Worm (Caenorhabditis elegans): Measurements from ENCODE around the gene pfd-4.

Gene pfd-4

DNA sequence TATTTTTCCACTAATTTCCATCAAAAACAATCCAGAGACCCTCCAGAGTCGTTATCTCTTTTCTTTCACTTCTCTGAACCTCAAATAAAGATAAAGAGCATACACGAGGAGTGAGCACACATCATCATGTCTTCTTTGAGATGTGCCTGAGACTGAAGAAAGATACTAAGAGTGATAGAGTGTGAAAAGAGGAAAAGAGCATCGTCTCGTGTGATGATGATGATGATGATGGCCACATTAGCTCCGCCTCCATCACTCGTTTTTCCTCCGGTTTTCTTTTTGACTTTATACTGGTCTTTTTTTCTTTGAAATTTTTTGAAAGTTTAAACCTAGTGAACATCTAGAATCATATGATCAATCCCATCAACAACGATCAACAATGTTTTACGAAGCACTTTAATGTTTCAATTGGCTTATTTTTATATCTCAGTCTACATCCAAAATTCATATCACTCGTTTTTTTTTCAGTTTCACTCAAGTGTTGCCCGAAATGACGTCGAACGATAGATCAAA is 39.0 kb downstream of the pfd-4 start, which contains the start of gene T01G1.2:
Gene T01G1.2 (plus strand): TSS at position 463 of the 513 bp plus-strand sequence.
- no peak for TF ChIP-seq scrt-1 (GFP tag; IDR thresholded peaks at IDR 0.05)
- TF ChIP-seq ceh-13 (GFP tag; optimal IDR thresholded peaks at IDR 0.05): no peak
- no peak for TF ChIP-seq flt-1 (GFP tag; IDR thresholded peaks at IDR 0.05)
- TF ChIP-seq ets-7 (tag; optimal IDR thresholded peaks at IDR 0.05): no peak
- TF ChIP-seq ceh-36 (tag; optimal IDR thresholded peaks at IDR 0.05): no peak
- no peak for TF ChIP-seq tbx-11 (GFP tag; IDR thresholded peaks at IDR 0.05)
- TF ChIP-seq F13C5.2 (tag; optimal IDR thresholded peaks at IDR 0.05): no peak
- no peak for TF ChIP-seq B0310.2 (tag; optimal IDR thresholded peaks at IDR 0.05)
- no peak for TF ChIP-seq hmg-4 (GFP tag; optimal IDR thresholded peaks at IDR 0.05)
- no peak for TF ChIP-seq ama-1 (optimal IDR thresholded peaks at IDR 0.05)

DNA sequence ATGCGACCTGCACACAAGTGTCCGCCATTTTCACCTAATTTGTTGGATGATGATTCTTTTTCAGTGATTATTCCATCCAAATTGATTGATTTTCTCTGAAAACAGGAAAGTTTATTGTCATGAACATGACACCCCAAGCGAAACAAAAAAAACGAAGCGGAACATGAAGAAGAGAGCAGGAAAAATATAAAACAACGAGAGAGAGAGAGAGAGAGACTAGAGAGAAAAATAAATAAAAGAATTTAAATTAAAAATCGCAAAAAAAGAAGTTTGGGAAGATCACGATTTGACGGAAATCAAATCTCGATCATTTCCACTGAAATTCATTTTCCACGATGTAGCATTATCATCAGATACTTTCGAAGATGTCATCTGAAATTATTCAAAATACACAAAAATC is 44.8 kb downstream of the pfd-4 start, which contains the start of gene klp-12:
Gene klp-12 (minus strand): TSS at position 101 of the 400 bp plus-strand sequence.
- TF ChIP-seq F13C5.2 (tag; optimal IDR thresholded peaks at IDR 0.05): no peak

DNA sequence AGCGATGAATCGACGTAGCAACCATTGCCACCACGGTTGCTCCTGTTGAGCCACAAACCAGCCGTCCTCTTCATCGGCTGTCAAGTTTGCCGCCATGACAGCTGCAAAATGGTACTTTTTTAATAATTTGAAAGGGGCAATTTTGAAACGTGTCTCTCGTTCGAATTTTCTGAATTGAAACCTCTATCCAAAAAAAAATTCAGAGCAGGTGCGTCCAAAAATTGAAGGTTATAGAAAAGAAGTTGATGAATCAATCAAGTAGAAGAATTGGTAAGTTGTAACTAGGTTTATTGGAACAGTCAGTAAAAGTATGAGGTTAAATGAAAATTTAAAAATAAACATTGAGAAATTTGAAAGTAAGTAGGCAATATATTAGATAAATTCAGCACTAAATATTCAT is 46.4 kb downstream of the pfd-4 start, which contains the start of gene T01G1.4:
Gene T01G1.4 (minus strand): TSS at position 101 of the 400 bp plus-strand sequence.
- TF ChIP-seq tbx-37 (GFP tag; conservative IDR thresholded peaks at IDR 0.05) (no peak), B0310.2 (tag; optimal IDR thresholded peaks at IDR 0.05) (no peak), aly-1 (tag; optimal IDR thresholded peaks at IDR 0.05) (no peak), ama-1 (optimal IDR thresholded peaks at IDR 0.05) (no peak), hnd-1 (tag; optimal IDR thresholded peaks at IDR 0.05) (no peak), pes-1 (GFP tag; IDR thresholded peaks at IDR 0.05) (no peak), flt-1 (GFP tag; IDR thresholded peaks at IDR 0.05) (no peak), hmg-4 (GFP tag; optimal IDR thresholded peaks at IDR 0.05) (no peak), F13C5.2 (tag; optimal IDR thresholded peaks at IDR 0.05) (no peak), tra-4 (tag; optimal IDR thresholded peaks at IDR 0.05) (no peak), ceh-36 (tag; optimal IDR thresholded peaks at IDR 0.05) (no peak), tbx-11 (GFP tag; IDR thresholded peaks at IDR 0.05) (no peak), scrt-1 (GFP tag; IDR thresholded peaks at IDR 0.05) (no peak), sea-1 (GFP tag; conservative IDR thresholded peaks at IDR 0.05) (no peak), ets-7 (tag; optimal IDR thresholded peaks at IDR 0.05) (no peak), ceh-13 (GFP tag; optimal IDR thresholded peaks at IDR 0.05) (no peak), hmbx-1 (tag; optimal IDR thresholded peaks at IDR 0.05) (no peak)

DNA sequence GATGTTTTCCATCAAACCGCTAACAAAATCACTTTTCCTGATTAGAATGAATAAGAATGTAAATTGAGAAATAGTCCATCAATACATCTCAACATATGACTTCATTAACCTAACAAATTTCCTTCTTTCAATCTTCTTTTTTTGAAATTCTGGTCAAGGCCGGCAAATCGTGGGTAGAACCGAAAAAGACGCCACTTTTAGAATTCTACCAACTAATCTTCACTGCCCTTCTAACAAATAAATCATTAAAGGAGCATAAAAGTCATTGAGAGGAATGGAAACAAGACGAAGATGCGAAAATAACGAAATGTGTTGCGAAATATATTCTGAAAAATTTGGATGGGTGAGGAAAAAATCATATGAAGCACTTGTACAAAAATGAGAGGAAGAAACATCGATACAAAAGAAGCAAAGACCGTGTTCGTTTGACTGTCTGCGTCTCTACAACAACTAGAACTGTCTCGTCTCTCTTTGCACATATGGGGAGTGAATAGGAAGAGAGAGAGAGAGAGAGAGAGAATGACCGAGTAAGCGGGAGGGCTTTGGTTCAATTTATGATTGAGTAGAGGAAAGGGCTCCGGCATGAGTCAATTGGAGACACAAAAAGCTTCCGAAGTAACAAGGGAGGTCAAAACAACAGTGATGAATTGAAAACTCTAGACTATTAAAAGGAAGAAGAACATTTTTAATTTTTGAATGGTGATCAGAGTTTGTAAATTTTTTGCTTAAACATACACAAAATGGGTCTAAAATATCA is 49.0 kb downstream of the pfd-4 start:
- no peak for TF ChIP-seq ets-7 (tag; optimal IDR thresholded peaks at IDR 0.05)
- no peak for TF ChIP-seq ceh-13 (GFP tag; optimal IDR thresholded peaks at IDR 0.05)
- TF ChIP-seq flt-1 (GFP tag; IDR thresholded peaks at IDR 0.05): no peak
- TF ChIP-seq hmg-4 (GFP tag; optimal IDR thresholded peaks at IDR 0.05): no peak
- TF ChIP-seq F13C5.2 (tag; optimal IDR thresholded peaks at IDR 0.05): no peak
- no peak for TF ChIP-seq sea-1 (GFP tag; conservative IDR thresholded peaks at IDR 0.05)
- TF ChIP-seq hnd-1 (tag; optimal IDR thresholded peaks at IDR 0.05): no peak
- no peak for TF ChIP-seq tbx-11 (GFP tag; IDR thresholded peaks at IDR 0.05)
- no peak for TF ChIP-seq hmbx-1 (tag; optimal IDR thresholded peaks at IDR 0.05)
- no peak for TF ChIP-seq aly-1 (tag; optimal IDR thresholded peaks at IDR 0.05)
- no peak for TF ChIP-seq ama-1 (optimal IDR thresholded peaks at IDR 0.05)
- TF ChIP-seq tbx-37 (GFP tag; conservative IDR thresholded peaks at IDR 0.05): no peak
- no peak for TF ChIP-seq pes-1 (GFP tag; IDR thresholded peaks at IDR 0.05)

All from whole organism, early embryonic.